Worm (Caenorhabditis elegans) whole organism, L3 larva: Measurements from ENCODE around the gene T16G12.6.

Source experiments
- egl-27 ChIP-seq: sonication (generic microtip); optimal IDR thresholded peaks from 4 replicates; lab custom pipeline; 2017; ENCODE audit warnings: missing biosample characterization, missing genetic modification reagents, missing genetic modification characterization
- egl-5 ChIP-seq: fragments of 150-350 bp; optimal IDR thresholded peaks from 2 replicates; lab custom pipeline; 2017; ENCODE audit warnings: missing biosample characterization, missing genetic modification reagents, missing genetic modification characterization, inconsistent platforms
- elt-1 ChIP-seq: fragments of 150-350 bp; optimal IDR thresholded peaks from 2 replicates; lab custom pipeline; 2014; ENCODE audit warnings: missing biosample characterization, missing genetic modification characterization
- elt-3 ChIP-seq, 3 experiments: fragments of 150-350 bp in 1 of 3; sonication (generic microtip) in 2 of 3; optimal IDR thresholded peaks; 2 replicates in 2 of 3; 4 replicates in 1 of 3; lab custom pipeline; 2014 to 2017; ENCODE audit warnings: missing biosample characterization in 3 of 3, missing genetic modification characterization in 3 of 3
- fkh-10 ChIP-seq: sonication (generic microtip); optimal IDR thresholded peaks from 2 replicates; lab custom pipeline; 2017; ENCODE audit warnings: missing biosample characterization, missing genetic modification reagents, missing genetic modification characterization
- pqm-1 ChIP-seq: fragments of 150-350 bp; optimal IDR thresholded peaks from 2 replicates; lab custom pipeline; 2017; ENCODE audit warnings: missing biosample characterization, missing genetic modification characterization, inconsistent platforms
- tbx-2 ChIP-seq: sonication (generic microtip); optimal IDR thresholded peaks from 2 replicates; lab custom pipeline; 2016; ENCODE audit warnings: mild to moderate bottlenecking, missing genetic modification characterization, missing compliant biosample characterization

- no peak for TF ChIP-seq egl-5 (tag; lab: Kevin White, UChicago)
- TF ChIP-seq elt-1 = no peak
- no peak for TF ChIP-seq pqm-1 (tag; lab: Kevin White, UChicago)
- no peak for TF ChIP-seq egl-27 (tag; lab: Kevin White, UChicago)
- no peak for TF ChIP-seq fkh-10
- no peak for TF ChIP-seq tbx-2 (tag; lab: Kevin White, UChicago)
- TF ChIP-seq elt-3 (tag; optimal IDR thresholded peaks at IDR 0.05; lab: Kevin White, UChicago) = no peak
Observed at ce11 chrIII:10118818-10119217, 49.4 kb downstream of the T16G12.6 start, which contains the start of gene ZK1128.3.
